Worm (Caenorhabditis elegans) whole organism, mixed stage, embryonic: ENCODE results near the gene ubxn-4.

Experiments
- M03D4.4 ChIP-seq: sonication (generic microtip); optimal IDR thresholded peaks from 2 replicates; lab custom pipeline; 2017; ENCODE audit warnings: mild to moderate bottlenecking, missing genetic modification characterization, missing compliant biosample characterization
- bed-3 ChIP-seq: fragments of 200-800 bp; sonication (Bioruptor generic); optimal IDR thresholded peaks from 3 replicates; lab custom pipeline; 2018; ENCODE audit warnings: mild to moderate bottlenecking, missing genetic modification characterization, moderate library complexity, missing compliant biosample characterization
- blmp-1 ChIP-seq: fragments of 150-350 bp; optimal IDR thresholded peaks from 2 replicates; lab custom pipeline; 2014; ENCODE audit warnings: missing biosample characterization, missing genetic modification characterization
- ceh-39 ChIP-seq: fragments of 150-350 bp; optimal IDR thresholded peaks from 2 replicates; lab custom pipeline; 2014; ENCODE audit warnings: missing biosample characterization, missing genetic modification characterization
- ceh-43 ChIP-seq: fragments of 200-800 bp; sonication (Bioruptor generic); optimal IDR thresholded peaks from 2 replicates; lab custom pipeline; 2018; ENCODE audit warnings: mild to moderate bottlenecking, missing genetic modification characterization, moderate library complexity, missing compliant biosample characterization
- ceh-83 ChIP-seq: fragments of 200-800 bp; sonication (Bioruptor generic); optimal IDR thresholded peaks from 2 replicates; lab custom pipeline; 2018; ENCODE audit warnings: mild to moderate bottlenecking, missing genetic modification characterization, missing compliant biosample characterization
- ces-1 ChIP-seq: fragments of 150-350 bp; optimal IDR thresholded peaks from 2 replicates; lab custom pipeline; 2014; ENCODE audit warnings: missing biosample characterization, missing genetic modification reagents, missing genetic modification characterization
- cnd-1 ChIP-seq: fragments of 200-800 bp; sonication (Bioruptor generic); optimal IDR thresholded peaks from 2 replicates; lab custom pipeline; 2018; ENCODE audit warnings: mild to moderate bottlenecking, missing genetic modification characterization, missing compliant biosample characterization
- drap-1 ChIP-seq: fragments of 200-800 bp; sonication (Bioruptor generic); optimal IDR thresholded peaks from 3 replicates; lab custom pipeline; 2018; ENCODE audit warnings: mild to moderate bottlenecking, missing genetic modification characterization, missing compliant biosample characterization
- elt-1 ChIP-seq: sonication (generic microtip); optimal IDR thresholded peaks from 2 replicates; lab custom pipeline; 2017; ENCODE audit warnings: missing genetic modification characterization, mild to moderate bottlenecking, missing compliant biosample characterization, antibody characterized with exemption, moderate library complexity, borderline replicate concordance; ENCODE audit not compliant: insufficient read depth
- elt-3 ChIP-seq: fragments of 150-350 bp; optimal IDR thresholded peaks from 2 replicates; lab custom pipeline; 2014; ENCODE audit warnings: missing biosample characterization, missing genetic modification characterization
- flh-1 ChIP-seq: fragments of 200-800 bp; sonication (Bioruptor generic); optimal IDR thresholded peaks from 2 replicates; lab custom pipeline; 2018; ENCODE audit warnings: mild to moderate bottlenecking, missing genetic modification characterization, moderate library complexity, missing compliant biosample characterization
- ham-2 ChIP-seq: fragments of 200-800 bp; sonication (Bioruptor generic); optimal IDR thresholded peaks from 2 replicates; lab custom pipeline; 2018; ENCODE audit warnings: mild to moderate bottlenecking, missing genetic modification characterization, missing compliant biosample characterization
- hlh-1 ChIP-seq: fragments of 150-350 bp; optimal IDR thresholded peaks from 2 replicates; lab custom pipeline; 2014; ENCODE audit warnings: missing biosample characterization, missing genetic modification reagents, missing genetic modification characterization
- lin-13 ChIP-seq: fragments of 150-350 bp; optimal IDR thresholded peaks from 2 replicates; lab custom pipeline; 2014; ENCODE audit warnings: missing biosample characterization, missing genetic modification characterization
- lsy-2 ChIP-seq: fragments of 150-350 bp; optimal IDR thresholded peaks from 2 replicates; lab custom pipeline; 2014; ENCODE audit warnings: missing biosample characterization, missing genetic modification characterization
- mab-5 ChIP-seq: fragments of 150-350 bp; optimal IDR thresholded peaks from 2 replicates; lab custom pipeline; 2014; ENCODE audit warnings: missing biosample characterization, missing genetic modification characterization
- mep-1 ChIP-seq: fragments of 150-350 bp; optimal IDR thresholded peaks from 2 replicates; lab custom pipeline; 2017; ENCODE audit warnings: missing biosample characterization, missing genetic modification reagents, missing genetic modification characterization, inconsistent platforms
- nhr-12 ChIP-seq: fragments of 150-350 bp; optimal IDR thresholded peaks from 2 replicates; lab custom pipeline; 2014; ENCODE audit warnings: missing biosample characterization, missing genetic modification characterization
- nhr-2 ChIP-seq: fragments of 150-350 bp; optimal IDR thresholded peaks from 2 replicates; lab custom pipeline; 2014; ENCODE audit warnings: missing biosample characterization, missing genetic modification characterization
- nhr-237 ChIP-seq: fragments of 150-350 bp; optimal IDR thresholded peaks from 2 replicates; lab custom pipeline; 2014; ENCODE audit warnings: missing biosample characterization, missing genetic modification characterization
- nhr-28 ChIP-seq: fragments of 150-350 bp; optimal IDR thresholded peaks from 2 replicates; lab custom pipeline; 2014; ENCODE audit warnings: missing biosample characterization, missing genetic modification characterization
- nhr-76 ChIP-seq: sonication (generic microtip); optimal IDR thresholded peaks from 2 replicates; lab custom pipeline; 2017; ENCODE audit warnings: missing biosample characterization, missing genetic modification characterization
- pha-4 ChIP-seq: fragments of 150-350 bp; optimal IDR thresholded peaks from 2 replicates; lab custom pipeline; 2018; ENCODE audit warnings: missing biosample characterization, missing genetic modification reagents, missing genetic modification characterization
- sem-2 ChIP-seq: fragments of 200-800 bp; sonication (Bioruptor generic); optimal IDR thresholded peaks from 2 replicates; lab custom pipeline; 2018; ENCODE audit warnings: mild to moderate bottlenecking, missing genetic modification characterization, missing compliant biosample characterization
- snpc-4 ChIP-seq: fragments of 150-350 bp; optimal IDR thresholded peaks from 2 replicates; lab custom pipeline; 2014; ENCODE audit warnings: missing biosample characterization, missing genetic modification characterization
- sptf-1 ChIP-seq: sonication (generic microtip); optimal IDR thresholded peaks from 2 replicates; lab custom pipeline; 2017; ENCODE audit warnings: mild to moderate bottlenecking, missing genetic modification characterization, moderate library complexity, missing compliant biosample characterization
- tbx-8 ChIP-seq: fragments of 200-800 bp; sonication (Bioruptor generic); optimal IDR thresholded peaks from 2 replicates; lab custom pipeline; 2018; ENCODE audit warnings: mild to moderate bottlenecking, missing genetic modification characterization, moderate library complexity, missing compliant biosample characterization
- unc-120 ChIP-seq: sonication (generic microtip); optimal IDR thresholded peaks from 2 replicates; lab custom pipeline; 2017; ENCODE audit warnings: missing genetic modification characterization, missing compliant biosample characterization; ENCODE audit not compliant: poor library complexity, severe bottlenecking
- unc-39 ChIP-seq: fragments of 150-350 bp; optimal IDR thresholded peaks from 2 replicates; lab custom pipeline; 2014; ENCODE audit warnings: missing biosample characterization, missing genetic modification characterization
- zip-8 ChIP-seq: fragments of 150-350 bp; optimal IDR thresholded peaks from 2 replicates; lab custom pipeline; 2014; ENCODE audit warnings: missing biosample characterization, missing genetic modification characterization
- ztf-11 ChIP-seq: fragments of 150-350 bp; optimal IDR thresholded peaks from 2 replicates; lab custom pipeline; 2014; ENCODE audit warnings: missing biosample characterization, missing genetic modification characterization

Gene ubxn-4

DNA sequence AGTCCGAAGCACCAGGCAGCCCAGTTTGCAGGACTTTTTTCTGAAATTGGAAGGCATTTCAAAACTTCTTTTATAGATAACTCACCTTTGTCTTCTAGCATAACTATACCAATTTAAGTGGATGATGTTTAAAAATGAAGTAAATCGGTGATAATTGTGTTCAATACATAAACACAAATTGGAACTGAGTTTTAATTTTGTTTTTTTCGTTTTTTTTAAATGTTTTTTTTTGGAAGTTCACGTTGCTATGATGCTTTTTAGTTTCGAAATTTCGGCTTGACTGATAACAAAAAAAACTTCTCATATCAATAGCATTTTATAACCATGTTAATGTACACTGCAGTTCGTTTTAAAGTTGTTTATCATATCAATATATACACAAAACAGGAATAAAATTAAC lies 15.8 kb downstream of the ubxn-4 start, which contains the start of gene ZK353.4:
Gene ZK353.4 (minus strand): TSS at position 101 of the 400 bp plus-strand sequence.
- no peak for TF ChIP-seq lin-13 (tag; lab: Kevin White, UChicago)
- no peak for TF ChIP-seq flh-1
- TF ChIP-seq nhr-12 (tag; lab: Kevin White, UChicago): no peak
- TF ChIP-seq ham-2 (GFP tag; lab: Kevin White, UChicago): no peak
- TF ChIP-seq sem-2 (GFP tag; lab: Kevin White, UChicago): no peak
- TF ChIP-seq zip-8 (tag; lab: Kevin White, UChicago): no peak
- no peak for TF ChIP-seq bed-3 (GFP tag; lab: Kevin White, UChicago)
- TF ChIP-seq ces-1 (GFP tag; lab: Kevin White, UChicago): no peak
- no peak for TF ChIP-seq nhr-76
- TF ChIP-seq unc-39 (tag; lab: Kevin White, UChicago): no peak
- TF ChIP-seq, all 35 proteins: peak for 0

DNA sequence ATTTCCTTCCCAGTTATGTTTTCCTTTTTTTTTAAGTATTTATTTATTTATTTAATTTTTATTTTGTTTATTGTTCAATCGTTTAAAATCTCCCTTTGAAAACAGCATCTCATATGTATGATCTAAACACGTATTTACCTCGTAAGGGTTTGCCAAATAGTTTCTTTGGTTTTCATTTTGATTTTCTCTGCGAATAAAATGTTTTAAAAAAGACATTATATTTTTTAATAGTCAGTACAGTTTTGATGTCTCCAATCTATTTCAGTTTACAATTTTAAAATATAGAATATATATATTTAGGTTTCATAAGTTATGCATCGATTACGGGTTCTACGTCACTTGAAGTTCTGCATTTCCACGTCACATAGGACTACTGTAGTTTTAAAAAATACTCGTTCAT lies 24.7 kb downstream of the ubxn-4 start, which contains the start of gene R05D3.12:
Gene R05D3.12 (plus strand): TSS at position 301 of the 400 bp plus-strand sequence.
- TF ChIP-seq ham-2 (GFP tag; lab: Kevin White, UChicago) (no peak), elt-1 (tag; lab: Kevin White, UChicago) (no peak), zip-8 (tag; lab: Kevin White, UChicago) (no peak), nhr-28 (tag; lab: Kevin White, UChicago) (no peak), elt-3 (tag; lab: Kevin White, UChicago) (no peak), mab-5 (tag; lab: Kevin White, UChicago) (no peak), bed-3 (GFP tag; lab: Kevin White, UChicago) (no peak), mep-1 (tag; lab: Kevin White, UChicago) (no peak), snpc-4 (tag; lab: Kevin White, UChicago) (no peak), ceh-83 (no peak), cnd-1 (no peak), M03D4.4 (no peak), ceh-43 (GFP tag; lab: Kevin White, UChicago) (no peak), sem-2 (GFP tag; lab: Kevin White, UChicago) (no peak), drap-1 (GFP tag; lab: Kevin White, UChicago) (no peak), sptf-1 (no peak), nhr-237 (tag; lab: Kevin White, UChicago) (no peak), tbx-8 (GFP tag; lab: Kevin White, UChicago) (no peak)

DNA sequence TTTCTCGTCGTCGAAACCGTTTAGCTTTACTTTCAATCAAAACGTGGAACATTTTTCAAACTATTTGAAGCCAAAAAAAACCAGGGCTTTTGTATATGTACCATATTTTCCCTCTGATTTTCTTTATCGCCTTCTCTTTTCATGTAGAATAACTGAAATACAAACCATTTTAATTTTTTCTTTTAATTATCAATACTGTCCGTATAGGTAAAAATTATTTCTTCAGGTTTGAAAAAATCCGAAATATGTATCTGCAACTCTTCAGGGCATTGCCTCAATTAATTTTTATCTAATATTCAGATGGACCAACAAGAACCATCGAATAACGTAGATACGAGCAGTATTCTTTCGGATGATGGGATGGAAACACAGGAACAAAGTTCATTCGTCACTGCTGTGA lies 30.4 kb downstream of the ubxn-4 start, which contains the start of gene met-2:
Gene met-2 (plus strand): TSS at position 301 of the 400 bp plus-strand sequence.
- TF ChIP-seq nhr-237 (tag; lab: Kevin White, UChicago): no peak
- TF ChIP-seq elt-3 (tag; lab: Kevin White, UChicago): no peak
- no peak for TF ChIP-seq unc-120
- TF ChIP-seq ztf-11 (tag; lab: Kevin White, UChicago): no peak
- TF ChIP-seq mab-5 (tag; lab: Kevin White, UChicago): no peak

ce11 chrIII:8371595-8372305 lies 33.6 kb downstream of the ubxn-4 start, which contains the start of gene lmbr-1:
TSS of gene lmbr-1 (plus strand) at chrIII:8372255.
- no peak for TF ChIP-seq ztf-11 (tag; lab: Kevin White, UChicago)
- no peak for TF ChIP-seq ham-2 (GFP tag; lab: Kevin White, UChicago)
- TF ChIP-seq mep-1 (tag; lab: Kevin White, UChicago): no peak
- no peak for TF ChIP-seq unc-120
- no peak for TF ChIP-seq hlh-1 (tag; lab: Kevin White, UChicago)
- no peak for TF ChIP-seq nhr-2 (tag; lab: Kevin White, UChicago)
- TF ChIP-seq ceh-39 (tag; lab: Kevin White, UChicago): no peak
- no peak for TF ChIP-seq elt-3 (tag; lab: Kevin White, UChicago)

- TF ChIP-seq cnd-1 (no peak), ceh-83 (no peak), nhr-76 (no peak), tbx-8 (GFP tag; lab: Kevin White, UChicago) (no peak), elt-1 (tag; lab: Kevin White, UChicago) (no peak), nhr-2 (tag; lab: Kevin White, UChicago) (no peak), blmp-1 (tag; lab: Kevin White, UChicago) (no peak), sem-2 (GFP tag; lab: Kevin White, UChicago) (no peak), hlh-1 (tag; lab: Kevin White, UChicago) (no peak), pha-4 (tag; lab: Kevin White, UChicago) (no peak), lin-13 (tag; lab: Kevin White, UChicago) (no peak), ceh-39 (tag; lab: Kevin White, UChicago) (no peak), unc-120 (no peak), drap-1 (GFP tag; lab: Kevin White, UChicago) (no peak), sptf-1 (no peak), lsy-2 (no peak), ces-1 (GFP tag; lab: Kevin White, UChicago) (no peak)
Measured at ce11 chrIII:8370846-8371257, 34.5 kb downstream of the ubxn-4 start.
